Worm (Caenorhabditis elegans): Measurements from ENCODE around the gene cpsf-4.

- TF ChIP-seq W03F9.2 (tag; optimal IDR thresholded peaks at IDR 0.05) (no peak), him-1 (tag; optimal IDR thresholded peaks at IDR 0.05) (no peak), dao-5 (tag; optimal IDR thresholded peaks at IDR 0.05) (no peak)
Measured at ce11 chrIV:12110339-12110738, 17.1 kb upstream of the cpsf-4 start, which contains the start of gene col-129.
